ENCODE assay signal across 4 fruit fly cellular contexts in the genomic region with DNA sequence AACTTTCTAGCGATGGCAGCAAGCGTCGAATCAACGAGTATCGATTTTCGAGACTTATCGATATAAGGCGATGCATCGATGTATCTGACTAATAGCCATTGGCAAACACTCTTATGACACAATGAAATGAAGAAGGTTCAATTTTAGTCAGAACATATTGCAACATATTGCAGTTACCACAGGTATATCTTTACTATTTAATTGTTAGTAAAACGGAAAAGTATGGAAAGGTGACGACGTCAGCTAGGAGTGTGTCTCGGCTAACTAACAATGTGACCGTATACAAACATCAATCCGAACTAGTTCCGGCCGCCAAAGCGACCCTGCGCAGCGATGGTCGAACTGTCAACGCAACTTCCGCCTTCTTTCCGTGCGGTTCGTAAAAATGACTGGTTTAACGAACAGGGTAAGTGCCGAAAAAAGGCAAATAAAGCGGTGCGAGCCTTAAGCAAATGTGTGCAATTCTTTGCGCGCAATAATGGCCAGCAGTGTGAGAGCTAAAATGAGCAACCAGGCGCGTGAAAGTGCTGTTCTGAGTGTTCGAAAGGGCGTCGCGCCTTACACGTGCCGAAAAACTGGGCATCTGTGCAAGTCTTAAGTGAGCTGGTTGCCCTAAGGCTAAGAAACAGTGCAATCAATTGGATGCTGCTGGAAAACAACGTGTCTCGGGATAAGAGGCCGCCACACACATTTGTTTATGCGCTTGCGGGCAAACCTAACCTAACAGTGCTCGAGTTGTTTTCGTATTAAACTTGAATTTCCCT.
TF ChIP-seq lines count a peak whose summit lies in the region.

A gene (minus strand): TSS at position 11 of the 764 bp plus-strand sequence.
A gene (minus strand): TSS at position 11 of the 764 bp plus-strand sequence.
A gene (plus strand): TSS at position 360 of the 764 bp plus-strand sequence.

TF ChIP-seq in whole organism, adult, 20 proteins besides CTCF, POLR2A, EP300 and RAD21 (continued from another document):
- TF ChIP-seq pad (GFP tag; optimal IDR thresholded peaks at IDR 0.05; lab: Kevin White, UChicago), result peak; percentile 85
- peak; percentile 97 for TF ChIP-seq CG1620 (GFP tag; optimal IDR thresholded peaks at IDR 0.05; lab: Kevin White, UChicago)
- TF ChIP-seq Mnt (GFP tag; optimal IDR thresholded peaks at IDR 0.05; lab: Kevin White, UChicago), result peak; percentile 95
- TF ChIP-seq toe (GFP tag; optimal IDR thresholded peaks at IDR 0.05; lab: Kevin White, UChicago), result no peak

TF ChIP-seq in whole organism, embryonic, 481 proteins besides CTCF, POLR2A, EP300 and RAD21 (continued from another document and continues in another):
- TF ChIP-seq twi (tag; optimal IDR thresholded peaks at IDR 0.05; lab: Kevin White, UChicago) (peak; percentile 82), Ets65A (GFP tag; lab: Kevin White, UChicago) (peak; percentile 98), CG17829 (tag; optimal IDR thresholded peaks at IDR 0.05; lab: Kevin White, UChicago) (peak; percentile 91), CG14667 (GFP tag; IDR thresholded peaks at IDR 0.05; lab: Robert Waterston, UW) (no peak), D (optimal IDR thresholded peaks at IDR 0.05; lab: Kevin White, UChicago) (peak; percentile 57), D (GFP tag; optimal IDR thresholded peaks at IDR 0.05; lab: Kevin White, UChicago) (peak; percentile 89), wor (GFP tag; IDR thresholded peaks at IDR 0.05; lab: Robert Waterston, UW) (no peak), jing (GFP tag; optimal IDR thresholded peaks at IDR 0.05; lab: Kevin White, UChicago) (peak; percentile 72), Hr39 (optimal IDR thresholded peaks at IDR 0.05; lab: Kevin White, UChicago) (no peak), Med (GFP tag; lab: Kevin White, UChicago) (peak; percentile 99), Meics (GFP tag; optimal IDR thresholded peaks at IDR 0.05; lab: Kevin White, UChicago) (peak; percentile 97), CG2889 (GFP tag; IDR thresholded peaks at IDR 0.05; lab: Robert Waterston, UW) (no peak), CG31365 (tag; optimal IDR thresholded peaks at IDR 0.05; lab: Kevin White, UChicago) (peak; percentile 87), jumu (GFP tag; optimal IDR thresholded peaks at IDR 0.05; lab: Kevin White, UChicago) (peak; percentile 81), danr (GFP tag; IDR thresholded peaks at IDR 0.05; lab: Robert Waterston, UW) (no peak), CG11696 (GFP tag; IDR thresholded peaks at IDR 0.05; lab: Robert Waterston, UW) (no peak), da (GFP tag; optimal IDR thresholded peaks at IDR 0.05; lab: Kevin White, UChicago) (peak; percentile 82), CG7372 (GFP tag; IDR thresholded peaks at IDR 0.05; lab: Robert Waterston, UW) (no peak), fd3F (GFP tag; optimal IDR thresholded peaks at IDR 0.05; lab: Kevin White, UChicago) (peak; percentile 77), CG11247 (GFP tag; IDR thresholded peaks at IDR 0.05; lab: Robert Waterston, UW) (no peak), Awh (GFP tag; IDR thresholded peaks at IDR 0.05; lab: Robert Waterston, UW) (no peak), CG17802 (tag; optimal IDR thresholded peaks at IDR 0.05; lab: Kevin White, UChicago) (peak; percentile 85), Rx (GFP tag; IDR thresholded peaks at IDR 0.05; lab: Robert Waterston, UW) (no peak), mam (GFP tag; optimal IDR thresholded peaks at IDR 0.05; lab: Kevin White, UChicago) (peak; percentile 84), gsb-n (tag; optimal IDR thresholded peaks at IDR 0.05; lab: Kevin White, UChicago) (peak; percentile 85), CG2202 (tag; optimal IDR thresholded peaks at IDR 0.05; lab: Kevin White, UChicago) (peak; percentile 83), fru (optimal IDR thresholded peaks at IDR 0.05; lab: Kevin White, UChicago) (no peak), Dref (GFP tag; IDR thresholded peaks at IDR 0.05; lab: Robert Waterston, UW) (no peak), lola (GFP tag; optimal IDR thresholded peaks at IDR 0.05; lab: Kevin White, UChicago) (peak in 1 of 3 experiments; percentile 70), Nf-YB (GFP tag; optimal IDR thresholded peaks at IDR 0.05; lab: Kevin White, UChicago) (peak; percentile 80), MTF-1 (GFP tag; optimal IDR thresholded peaks at IDR 0.05; lab: Kevin White, UChicago; ENCODE audit: borderline replicate concordance) (peak; percentile 98), Hand (GFP tag; optimal IDR thresholded peaks at IDR 0.05; lab: Kevin White, UChicago) (peak; percentile 87), HmgZ (tag; optimal IDR thresholded peaks at IDR 0.05; lab: Kevin White, UChicago) (peak; percentile 94), Hr3 (GFP tag; optimal IDR thresholded peaks at IDR 0.05; lab: Kevin White, UChicago) (peak; percentile 73), CG17359 (tag; optimal IDR thresholded peaks at IDR 0.05; lab: Kevin White, UChicago) (peak; percentile 88), CG13287 (GFP tag; IDR thresholded peaks at IDR 0.05; lab: Robert Waterston, UW; ENCODE audit: partially characterized antibody) (no peak), CG10654 (GFP tag; optimal IDR thresholded peaks at IDR 0.05; lab: Kevin White, UChicago) (peak; percentile 86), CG8478 (optimal IDR thresholded peaks at IDR 0.05; lab: Kevin White, UChicago) (peak; percentile 69), sens (GFP tag; lab: Kevin White, UChicago) (peak; percentile 98), CG3726 (GFP tag; IDR thresholded peaks at IDR 0.05; lab: Robert Waterston, UW) (no peak), CG6854 (GFP tag; optimal IDR thresholded peaks at IDR 0.05; lab: Kevin White, UChicago) (peak; percentile 95)

TF ChIP-seq in whole organism, prepupa, 60 proteins besides CTCF, POLR2A, EP300 and RAD21 (continued from another document):
- TF ChIP-seq CG8319 (GFP tag; optimal IDR thresholded peaks at IDR 0.05; lab: Kevin White, UChicago) (peak; percentile 73), CG15336 (GFP tag; IDR thresholded peaks at IDR 0.05; lab: Robert Waterston, UW) (no peak), CG10669 (GFP tag; optimal IDR thresholded peaks at IDR 0.05; lab: Kevin White, UChicago) (no peak), svp (GFP tag; lab: Kevin White, UChicago) (peak; percentile 86), CG1621 (tag; optimal IDR thresholded peaks at IDR 0.05; lab: Kevin White, UChicago) (peak; percentile 83), fd59A (GFP tag; optimal IDR thresholded peaks at IDR 0.05; lab: Kevin White, UChicago) (peak; percentile 64), topi (GFP tag; optimal IDR thresholded peaks at IDR 0.05; lab: Kevin White, UChicago) (peak; percentile 79), pdm3 (GFP tag; optimal IDR thresholded peaks at IDR 0.05; lab: Kevin White, UChicago) (no peak), Sox102F (GFP tag; optimal IDR thresholded peaks at IDR 0.05; lab: Kevin White, UChicago) (peak; percentile 89), CG11762 (GFP tag; optimal IDR thresholded peaks at IDR 0.05; lab: Kevin White, UChicago; ENCODE audit: insufficient read depth) (peak; percentile 67), CG6276 (GFP tag; optimal IDR thresholded peaks at IDR 0.05; lab: Kevin White, UChicago) (no peak), CG16779 (tag; optimal IDR thresholded peaks at IDR 0.05; lab: Kevin White, UChicago) (peak; percentile 67), CG6808 (GFP tag; optimal IDR thresholded peaks at IDR 0.05; lab: Kevin White, UChicago) (peak; percentile 83), CG8632 (GFP tag; optimal IDR thresholded peaks at IDR 0.05; lab: Kevin White, UChicago) (peak; percentile 60), vri (GFP tag; optimal IDR thresholded peaks at IDR 0.05; lab: Kevin White, UChicago) (no peak), CG34406 (GFP tag; optimal IDR thresholded peaks at IDR 0.05; lab: Kevin White, UChicago) (peak; percentile 83), CG3919 (GFP tag; optimal IDR thresholded peaks at IDR 0.05; lab: Kevin White, UChicago) (peak; percentile 94), Met (GFP tag; optimal IDR thresholded peaks at IDR 0.05; lab: Kevin White, UChicago) (peak; percentile 89), CG8119 (GFP tag; IDR thresholded peaks at IDR 0.05; lab: Robert Waterston, UW) (no peak), salr (GFP tag; optimal IDR thresholded peaks at IDR 0.05; lab: Kevin White, UChicago) (peak in 1 of 2 experiments; percentile 91), CG9139 (GFP tag; optimal IDR thresholded peaks at IDR 0.05; lab: Kevin White, UChicago) (no peak), acj6 (GFP tag; optimal IDR thresholded peaks at IDR 0.05; lab: Kevin White, UChicago) (peak; percentile 83), Smox (GFP tag; optimal IDR thresholded peaks at IDR 0.05; lab: Kevin White, UChicago) (no peak), Sox15 (GFP tag; optimal IDR thresholded peaks at IDR 0.05; lab: Kevin White, UChicago) (peak; percentile 23), CG10631 (GFP tag; optimal IDR thresholded peaks at IDR 0.05; lab: Kevin White, UChicago) (no peak), Blimp-1 (GFP tag; optimal IDR thresholded peaks at IDR 0.05; lab: Kevin White, UChicago) (peak; percentile 72), CG6163 (GFP tag; IDR thresholded peaks at IDR 0.05; lab: Robert Waterston, UW) (no peak), fkh (GFP tag; optimal IDR thresholded peaks at IDR 0.05; lab: Kevin White, UChicago) (peak; percentile 82), CG4318 (GFP tag; optimal IDR thresholded peaks at IDR 0.05; lab: Kevin White, UChicago) (no peak), Eip93F (GFP tag; optimal IDR thresholded peaks at IDR 0.05; lab: Kevin White, UChicago) (peak; percentile 8), CG3032 (tag; optimal IDR thresholded peaks at IDR 0.05; lab: Kevin White, UChicago) (peak; percentile 75), Eip78C (GFP tag; lab: Kevin White, UChicago) (peak; percentile 96), Ets96B (tag; optimal IDR thresholded peaks at IDR 0.05; lab: Kevin White, UChicago) (peak; percentile 49), CG11902 (GFP tag; optimal IDR thresholded peaks at IDR 0.05; lab: Kevin White, UChicago) (peak; percentile 48), CG31627 (GFP tag; optimal IDR thresholded peaks at IDR 0.05; lab: Kevin White, UChicago) (peak; percentile 80), Ets21C (GFP tag; optimal IDR thresholded peaks at IDR 0.05; lab: Kevin White, UChicago) (no peak), spab (GFP tag; optimal IDR thresholded peaks at IDR 0.05; lab: Kevin White, UChicago) (no peak), OdsH (GFP tag; optimal IDR thresholded peaks at IDR 0.05; lab: Kevin White, UChicago) (no peak), fd85E (GFP tag; optimal IDR thresholded peaks at IDR 0.05; lab: Kevin White, UChicago) (no peak), CG6792 (GFP tag; optimal IDR thresholded peaks at IDR 0.05; lab: Kevin White, UChicago) (peak; percentile 72), Gug (GFP tag; IDR thresholded peaks at IDR 0.05; lab: Robert Waterston, UW) (no peak), Eip75B (GFP tag; optimal IDR thresholded peaks at IDR 0.05; lab: Kevin White, UChicago) (no peak), CG11294 (GFP tag; IDR thresholded peaks at IDR 0.05; lab: Robert Waterston, UW) (no peak)
TF ChIP-seq in whole organism, prepupa: peak in this region for 35.

TF ChIP-seq in whole organism, wandering third instar larva, 38 proteins besides CTCF, POLR2A, EP300 and RAD21 (continued from another document):
- TF ChIP-seq sv (GFP tag; optimal IDR thresholded peaks at IDR 0.05; lab: Kevin White, UChicago), result peak; percentile 84
- TF ChIP-seq Hnf4 (GFP tag; optimal IDR thresholded peaks at IDR 0.05; lab: Kevin White, UChicago), result no peak
- TF ChIP-seq Myc (optimal IDR thresholded peaks at IDR 0.05; lab: Kevin White, UChicago), result peak; percentile 16
- TF ChIP-seq br (GFP tag; optimal IDR thresholded peaks at IDR 0.05; lab: Kevin White, UChicago), result peak; percentile 88
- TF ChIP-seq rgr (GFP tag; optimal IDR thresholded peaks at IDR 0.05; lab: Kevin White, UChicago), result peak; percentile 96
- TF ChIP-seq GATAd (GFP tag; optimal IDR thresholded peaks at IDR 0.05; lab: Kevin White, UChicago), result no peak
- TF ChIP-seq tai (GFP tag; optimal IDR thresholded peaks at IDR 0.05; lab: Kevin White, UChicago), result no peak
- TF ChIP-seq usp (GFP tag; optimal IDR thresholded peaks at IDR 0.05; lab: Kevin White, UChicago), result no peak
- no peak for TF ChIP-seq CrebA (GFP tag; optimal IDR thresholded peaks at IDR 0.05; lab: Kevin White, UChicago; ENCODE audit: borderline replicate concordance)
- no peak for TF ChIP-seq Hr78 (GFP tag; optimal IDR thresholded peaks at IDR 0.05; lab: Kevin White, UChicago)
- TF ChIP-seq Dfd (GFP tag; optimal IDR thresholded peaks at IDR 0.05; lab: Kevin White, UChicago), result no peak
- TF ChIP-seq Hr83 (GFP tag; optimal IDR thresholded peaks at IDR 0.05; lab: Kevin White, UChicago; ENCODE audit: poor library complexity, severe bottlenecking), result peak; percentile 96
- peak; percentile 84 for TF ChIP-seq OdsH (GFP tag; optimal IDR thresholded peaks at IDR 0.05; lab: Kevin White, UChicago)
